Fruit fly (Drosophila melanogaster) whole organism, larva: ENCODE results near the gene Lcp65Ad.

Source experiments
- noc ChIP-seq: fragments of 200-800 bp; sonication (Bioruptor generic); optimal IDR thresholded peaks from 3 replicates; lab custom pipeline; 2019; ENCODE audit warnings: missing biosample characterization, mild to moderate bottlenecking, missing genetic modification characterization, moderate library complexity

Gene Lcp65Ad

dm6 chr3L:6143188-6143755 lies at the start of gene Lcp65Ad:
Gene Lcp65Ad, plus strand, starts transcription at chr3L:6143395.
- TF ChIP-seq noc: no peak

- TF ChIP-seq noc: peak; percentile 92
Measured at dm6 chr3L:6094697-6095096, 48.5 kb upstream of the Lcp65Ad start, which contains the start of the genes CG10467 and loj. Gene CG10467, minus strand, starts transcription at chr3L:6094747. Gene loj, plus strand, starts transcription at chr3L:6094987.

DNA sequence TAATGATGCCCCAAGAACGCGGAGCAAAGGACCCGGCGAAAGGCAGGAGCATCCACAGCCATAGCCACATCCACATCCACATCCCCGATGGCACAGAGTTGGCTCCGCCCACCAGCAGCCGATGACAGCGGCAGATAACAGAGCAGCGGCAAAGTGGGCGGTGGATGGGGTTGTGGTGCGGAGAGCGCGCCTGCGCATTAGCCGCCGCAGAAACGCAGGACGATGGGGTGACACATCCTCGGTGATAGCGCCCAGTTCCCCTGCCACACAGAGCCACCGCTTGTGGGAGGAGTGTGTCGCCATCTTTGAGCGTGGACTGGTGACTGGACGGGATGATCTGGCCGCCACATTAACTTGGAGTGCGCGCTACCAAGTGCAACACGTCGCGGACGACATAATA lies 45.9 kb upstream of the Lcp65Ad start, which contains the start of gene Ets65A:
Gene Ets65A, plus strand, starts transcription at position 348 of the 400 bp plus-strand sequence.
- no peak for TF ChIP-seq noc

dm6 chr3L:6103658-6104057 lies 39.5 kb upstream of the Lcp65Ad start:
- TF ChIP-seq noc: no peak

DNA sequence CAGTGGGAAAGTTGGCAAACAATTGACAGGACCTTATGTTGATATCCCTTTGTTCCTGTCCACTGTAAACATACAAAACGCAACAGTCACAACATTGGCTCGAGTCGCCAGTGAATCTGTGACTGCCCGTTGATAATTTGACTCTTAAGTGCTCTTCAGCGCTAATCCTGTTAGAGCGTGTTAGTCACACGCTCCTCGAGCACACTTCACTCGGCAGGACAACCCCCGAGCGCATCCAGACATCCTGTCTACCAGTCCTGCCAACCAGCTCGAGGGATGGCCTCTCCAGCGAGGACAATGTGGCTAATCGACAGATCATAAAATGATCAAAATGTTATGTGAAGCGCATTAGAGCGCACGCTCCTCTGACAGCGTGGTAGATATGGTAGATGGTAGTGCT lies 38.6 kb upstream of the Lcp65Ad start:
- no peak for TF ChIP-seq noc

- no peak for TF ChIP-seq noc
Measured at dm6 chr3L:6105435-6105834, 37.8 kb upstream of the Lcp65Ad start.

dm6 chr3L:6106717-6107116 lies 36.5 kb upstream of the Lcp65Ad start:
- no peak for TF ChIP-seq noc

DNA sequence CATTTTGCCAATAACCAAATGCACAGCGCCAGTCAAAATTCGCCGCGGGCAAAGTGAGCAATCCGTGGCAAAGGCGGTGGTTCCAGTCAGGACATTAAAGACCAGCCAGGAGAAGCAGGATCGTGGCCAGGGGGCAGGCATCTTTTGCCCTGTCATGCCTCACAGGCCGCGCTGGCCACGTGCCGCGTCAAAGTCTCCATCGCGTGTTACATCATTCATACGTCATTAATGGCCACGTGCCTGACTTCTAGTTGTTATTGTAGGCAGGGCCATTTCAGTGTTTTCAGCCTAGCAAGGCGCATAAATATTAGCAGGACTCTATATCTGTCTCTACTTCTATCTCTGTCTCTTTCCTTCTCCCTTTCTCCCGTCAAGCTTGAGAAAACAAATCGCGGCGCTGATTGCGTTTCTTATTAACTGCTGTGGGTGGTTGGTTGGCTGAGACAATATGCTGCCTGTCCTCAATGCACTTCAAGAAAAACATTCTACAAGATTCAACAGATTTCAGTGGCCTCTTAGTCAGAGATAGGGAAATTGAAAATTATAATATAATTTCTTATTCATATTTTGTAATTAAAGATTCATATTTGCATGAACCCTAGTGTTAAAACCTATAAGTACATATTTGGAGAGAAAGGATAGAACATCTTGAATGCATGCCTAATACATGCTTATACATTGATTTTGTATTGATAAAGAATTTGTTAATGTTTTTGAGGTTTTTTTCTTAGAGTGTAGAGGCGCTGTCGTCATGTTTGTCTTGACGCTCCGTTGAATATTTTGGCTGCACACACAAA lies 34.7 kb upstream of the Lcp65Ad start:
- TF ChIP-seq noc: no peak

DNA sequence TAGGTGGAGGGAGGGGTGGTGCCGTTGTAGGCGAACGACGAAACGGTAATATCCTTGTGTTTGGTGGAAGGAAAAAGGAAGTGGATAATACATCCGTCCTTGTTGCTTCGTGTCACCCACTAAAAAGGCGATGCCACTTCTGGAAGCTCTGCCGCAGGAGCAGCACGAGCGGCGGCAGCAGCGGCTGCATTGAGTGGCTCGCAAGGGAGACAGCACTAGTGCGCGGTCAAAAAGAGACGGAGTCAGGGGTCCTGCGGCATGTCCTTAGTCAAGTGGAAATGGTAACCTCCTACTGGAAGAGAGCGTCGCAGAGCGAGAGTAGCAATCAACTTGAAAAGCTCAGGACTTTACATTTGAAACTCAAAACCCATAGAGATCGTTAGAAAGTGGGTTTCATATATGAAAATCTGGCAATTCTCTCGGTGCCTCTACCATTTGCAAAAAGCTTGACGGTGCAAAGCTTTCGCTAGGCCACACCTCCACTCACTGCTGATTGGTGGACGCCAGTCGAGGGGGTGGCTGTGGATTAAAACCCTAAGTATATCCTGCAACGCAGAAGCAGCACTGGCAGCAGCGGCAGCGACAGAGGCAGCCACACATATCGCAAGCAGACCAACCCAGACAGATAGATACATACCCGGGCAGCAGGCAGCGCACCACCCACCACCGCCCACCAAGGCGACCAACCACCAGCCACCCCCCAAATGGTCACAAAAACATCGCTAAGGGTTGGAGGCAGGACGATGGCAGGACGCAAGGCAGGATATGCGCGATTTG lies 32.3 kb upstream of the Lcp65Ad start:
- no peak for TF ChIP-seq noc

DNA sequence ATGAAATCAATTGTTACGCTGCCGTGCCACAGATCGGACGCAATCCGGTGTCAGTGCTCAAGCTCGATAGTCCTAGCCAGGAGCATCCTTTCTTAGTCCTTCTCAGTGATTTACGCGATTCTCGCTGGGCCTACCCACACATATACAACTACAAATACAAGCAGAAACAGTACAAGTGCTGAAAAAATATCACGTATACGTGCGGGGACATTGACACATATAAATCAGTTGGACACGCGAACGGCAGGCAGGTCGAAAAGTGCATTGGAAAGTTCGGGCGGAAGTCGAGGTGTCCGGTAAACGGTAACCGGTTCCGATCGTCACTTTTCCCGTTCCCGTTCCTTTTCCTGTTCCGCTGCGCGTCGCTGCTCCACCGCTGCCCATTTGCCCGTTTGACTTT lies 31.7 kb upstream of the Lcp65Ad start:
- no peak for TF ChIP-seq noc

DNA sequence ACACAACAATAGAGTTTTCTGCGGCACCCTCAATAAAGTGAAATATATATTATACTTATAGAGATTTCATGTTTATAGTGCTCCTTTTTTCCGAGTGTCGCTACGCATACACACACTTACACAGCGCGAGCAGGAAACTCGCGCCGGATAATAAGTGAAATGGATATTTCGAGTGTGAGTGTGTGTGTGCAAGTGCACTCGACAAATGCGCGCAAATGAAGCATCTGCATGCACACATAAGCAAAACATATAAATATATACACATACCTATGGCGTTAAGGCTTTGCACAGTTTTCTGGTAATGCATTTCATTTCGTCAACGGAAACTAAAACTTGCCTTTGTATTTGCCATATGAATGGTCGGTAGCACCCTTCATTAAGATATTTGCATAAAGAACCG lies 27.7 kb upstream of the Lcp65Ad start:
- no peak for TF ChIP-seq noc

DNA sequence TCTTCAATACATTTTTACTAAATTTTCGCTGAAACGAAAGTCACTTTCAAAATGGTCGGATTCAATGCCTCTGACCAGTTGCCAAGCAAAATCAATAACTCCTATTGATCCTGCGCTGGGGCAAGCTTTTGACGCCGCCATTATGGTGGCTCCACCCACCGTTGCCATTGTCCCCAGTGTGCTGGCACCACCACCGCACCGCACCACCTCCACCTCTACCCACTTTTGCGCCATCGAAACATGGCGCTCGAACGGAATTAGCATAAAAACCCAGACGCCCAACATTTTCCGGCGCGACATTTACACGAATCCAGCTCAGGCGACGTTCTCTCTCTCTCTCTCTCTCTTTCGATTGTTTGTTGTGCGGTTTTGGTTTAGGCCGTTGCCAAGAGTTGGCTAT lies 26.3 kb upstream of the Lcp65Ad start:
- TF ChIP-seq noc: no peak

dm6 chr3L:6124616-6125408 lies 18.4 kb upstream of the Lcp65Ad start:
- no peak for TF ChIP-seq noc

DNA sequence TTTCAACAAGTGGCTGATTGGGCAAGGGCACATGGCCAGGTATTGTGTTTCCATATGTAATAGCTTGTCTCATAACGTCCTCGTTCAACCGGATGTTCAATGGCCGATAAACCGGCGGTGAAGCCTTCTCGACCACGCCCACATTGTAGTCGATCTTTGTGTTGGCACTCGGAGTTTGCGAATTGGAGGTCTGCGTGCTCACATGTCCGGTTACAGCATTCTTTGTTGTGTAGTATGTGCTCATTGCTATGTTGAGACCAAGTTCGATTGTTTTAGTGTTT lies 17.8 kb upstream of the Lcp65Ad start:
- no peak for TF ChIP-seq noc

DNA sequence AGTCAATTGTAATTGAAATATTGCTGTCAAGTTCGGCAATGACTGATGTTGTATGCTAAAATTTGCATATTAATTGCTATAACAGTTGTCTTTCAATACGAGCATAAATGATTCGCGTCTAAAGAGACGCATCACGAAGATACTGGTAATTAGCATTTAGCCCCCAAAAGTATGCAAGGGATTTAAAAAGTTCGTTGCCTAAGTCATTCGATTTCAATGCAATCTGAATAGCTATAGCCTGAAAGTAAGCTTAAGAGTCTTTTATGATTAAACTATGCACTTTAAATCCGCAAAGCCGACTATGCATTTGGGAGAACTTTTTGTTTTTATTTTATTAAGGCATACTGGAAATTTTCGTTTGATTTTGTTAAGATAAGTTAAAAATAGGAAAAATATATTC lies 13.6 kb upstream of the Lcp65Ad start:
- TF ChIP-seq noc: no peak

DNA sequence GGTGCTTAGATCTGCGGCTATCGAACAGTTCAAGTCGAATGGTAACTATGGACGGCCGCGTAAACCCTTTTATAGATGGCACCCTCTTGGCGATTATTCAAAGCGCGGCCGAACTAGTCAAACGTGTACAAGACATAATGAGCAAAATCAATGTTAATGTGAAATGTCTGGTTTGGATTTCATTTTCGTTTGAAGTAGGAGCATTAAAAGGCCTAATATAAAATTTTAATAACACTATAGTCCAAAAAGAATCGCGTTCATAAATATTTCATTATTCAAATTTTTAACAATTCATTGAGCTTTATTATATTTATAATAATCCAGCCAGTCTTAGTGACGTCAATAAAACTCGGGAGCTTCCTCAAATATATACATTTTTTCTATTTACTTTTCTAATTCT lies 12.3 kb upstream of the Lcp65Ad start, which contains the start of gene Lcp65Ag3:
Gene Lcp65Ag3, minus strand, starts transcription at position 46 of the 400 bp plus-strand sequence.
- TF ChIP-seq noc: no peak

- no peak for TF ChIP-seq noc
Measured at dm6 chr3L:6132009-6132408, 11.2 kb upstream of the Lcp65Ad start, which contains the start of gene Cpr65Au. Gene Cpr65Au, minus strand, starts transcription at chr3L:6132109.
